Fruit fly (Drosophila melanogaster): ENCODE results near the gene CG32808.
A peak's percentile ranks its signal among the peaks of the same experiment; 100 is the strongest.

Gene CG32808

dm6 chrX:1476848-1477247 lies 7.2 kb upstream of the CG32808 start, which contains the start of the genes Rab27 and mei-38 (continued):
- peak; percentile 33; the same call in 1 of the 2 replicates for TF ChIP-seq ato (GFP tag; IDR thresholded peaks at IDR 0.05; ENCODE audit: partially characterized antibody)
- TF ChIP-seq CG13287 (GFP tag; IDR thresholded peaks at IDR 0.05; ENCODE audit: partially characterized antibody) = peak; percentile 80
- peak; percentile 5 for TF ChIP-seq repo (GFP tag; optimal IDR thresholded peaks at IDR 0.05)
- TF ChIP-seq vvl (GFP tag; IDR thresholded peaks at IDR 0.05) = peak; percentile 57
- TF ChIP-seq CG3838 (GFP tag; optimal IDR thresholded peaks at IDR 0.05) = no peak
- peak; percentile 42 for TF ChIP-seq CG9609 (GFP tag; optimal IDR thresholded peaks at IDR 0.05)
- TF ChIP-seq sqz (GFP tag; optimal IDR thresholded peaks at IDR 0.05) = no peak
- TF ChIP-seq row (GFP tag; IDR thresholded peaks at IDR 0.05) = peak; percentile 8; the same call in 1 of the 3 replicates
- peak; percentile 75 for TF ChIP-seq CG17186 (GFP tag; optimal IDR thresholded peaks at IDR 0.05)
- no peak for TF ChIP-seq cg (GFP tag; optimal IDR thresholded peaks at IDR 0.05)
- TF ChIP-seq Bdp1 (GFP tag; optimal IDR thresholded peaks at IDR 0.05) = peak; percentile 22
- peak; percentile 19 for TF ChIP-seq CG30403 (GFP tag; optimal IDR thresholded peaks at IDR 0.05)
- no peak for TF ChIP-seq ci (GFP tag; IDR thresholded peaks at IDR 0.05)
- no peak for TF ChIP-seq CG12299 (tag; optimal IDR thresholded peaks at IDR 0.05)
- TF ChIP-seq CG32772 (GFP tag; IDR thresholded peaks at IDR 0.05) = peak; percentile 54
- peak; percentile 75 for TF ChIP-seq Bgb (GFP tag; IDR thresholded peaks at IDR 0.05; ENCODE audit: partially characterized antibody)
- TF ChIP-seq jing (GFP tag; optimal IDR thresholded peaks at IDR 0.05) = no peak
- 0 out of 2 replicates have a peak, but pooled peaks have one; percentile 36 for TF ChIP-seq tna (GFP tag; IDR thresholded peaks at IDR 0.05; ENCODE audit: partially characterized antibody)
- peak; percentile 75 for TF ChIP-seq Myb (GFP tag; optimal IDR thresholded peaks at IDR 0.05)
- peak; percentile 40 for TF ChIP-seq zf30C (GFP tag; optimal IDR thresholded peaks at IDR 0.05)
- TF ChIP-seq Xbp1 (GFP tag; optimal IDR thresholded peaks at IDR 0.05) = peak; percentile 20
- peak; percentile 37 for TF ChIP-seq lab (GFP tag; optimal IDR thresholded peaks at IDR 0.05)
- peak; percentile 88 for TF ChIP-seq Dref (GFP tag; IDR thresholded peaks at IDR 0.05)

dm6 chrX:1476436-1476835 lies 6.8 kb upstream of the CG32808 start:
- TF ChIP-seq ssp (GFP tag; IDR thresholded peaks at IDR 0.05) (no peak), CG15011 (GFP tag; optimal IDR thresholded peaks at IDR 0.05) (no peak), Fer1 (GFP tag; optimal IDR thresholded peaks at IDR 0.05) (peak; percentile 87), Sry-δ (GFP tag; optimal IDR thresholded peaks at IDR 0.05) (no peak), scrt (GFP tag; optimal IDR thresholded peaks at IDR 0.05) (peak; percentile 92), CG9609 (GFP tag; optimal IDR thresholded peaks at IDR 0.05) (no peak), Drgx (GFP tag; IDR thresholded peaks at IDR 0.05) (0 out of 2 replicates have a peak, but pooled peaks have one; percentile 3), TFAM (GFP tag; optimal IDR thresholded peaks at IDR 0.05) (no peak), gfzf (GFP tag; optimal IDR thresholded peaks at IDR 0.05) (no peak), CG7271 (tag; optimal IDR thresholded peaks at IDR 0.05) (no peak), Deaf1 (tag; optimal IDR thresholded peaks at IDR 0.05) (peak; percentile 43)

- no peak for TF ChIP-seq Mrtf (GFP tag; IDR thresholded peaks at IDR 0.05)
- TF ChIP-seq CG13894 (tag; optimal IDR thresholded peaks at IDR 0.05) = no peak
- no peak for TF ChIP-seq fu2 (GFP tag; optimal IDR thresholded peaks at IDR 0.05)
Measured at dm6 chrX:1472222-1472621, 2.6 kb upstream of the CG32808 start, which contains the start of gene CG14780. Gene CG14780 (plus strand): TSS chrX:1472522.

- peak; percentile 86 for TF ChIP-seq vvl (GFP tag; IDR thresholded peaks at IDR 0.05)
- TF ChIP-seq CG6683 (GFP tag; optimal IDR thresholded peaks at IDR 0.05) = no peak
- TF ChIP-seq cg (GFP tag; optimal IDR thresholded peaks at IDR 0.05) = peak; percentile 42
- TF ChIP-seq CG12391 (tag; optimal IDR thresholded peaks at IDR 0.05) = peak; percentile 78
- TF ChIP-seq CG11456 (GFP tag; IDR thresholded peaks at IDR 0.05) = no peak
- peak; percentile 34 for TF ChIP-seq kay (GFP tag; optimal IDR thresholded peaks at IDR 0.05)
- TF ChIP-seq tin (GFP tag; optimal IDR thresholded peaks at IDR 0.05) = peak; percentile 80
- peak; percentile 97 for TF ChIP-seq sens (GFP tag)
- TF ChIP-seq CG17359 (tag; optimal IDR thresholded peaks at IDR 0.05) = peak; percentile 52
- TF ChIP-seq gcm (GFP tag; optimal IDR thresholded peaks at IDR 0.05) = peak; percentile 51
- peak; percentile 53; the same call in 1 of the 2 replicates for TF ChIP-seq CG6689 (GFP tag; IDR thresholded peaks at IDR 0.05)
- no peak for TF ChIP-seq Trl (optimal IDR thresholded peaks at IDR 0.05)
- TF ChIP-seq Trl (GFP tag; optimal IDR thresholded peaks at IDR 0.05) = peak; percentile 68
- TF ChIP-seq CG12659 (GFP tag; optimal IDR thresholded peaks at IDR 0.05) = peak; percentile 67
Measured at dm6 chrX:1470562-1470961, 945 bp upstream of the CG32808 start, which contains the start of gene pck. Gene pck (plus strand): TSS chrX:1470666.
